Worm (Caenorhabditis elegans) whole organism, L3 larva: ENCODE measurements around the gene bra-2.

Experiments
- R02D3.7 ChIP-seq: fragments of 150-350 bp; optimal IDR thresholded peaks from 2 replicates; lab custom pipeline; 2014; ENCODE audit warnings: missing biosample characterization, missing genetic modification characterization
- ZK546.5 ChIP-seq: sonication (generic microtip); optimal IDR thresholded peaks from 2 replicates; lab custom pipeline; 2017; ENCODE audit warnings: missing biosample characterization, missing genetic modification characterization
- aly-2 ChIP-seq: fragments of 150-350 bp; optimal IDR thresholded peaks from 2 replicates; lab custom pipeline; 2014; ENCODE audit warnings: missing biosample characterization, missing genetic modification characterization
- ceh-16 ChIP-seq: sonication (generic microtip); optimal IDR thresholded peaks from 2 replicates; lab custom pipeline; 2017; ENCODE audit warnings: missing biosample characterization, missing genetic modification characterization
- ceh-82 ChIP-seq: fragments of 150-350 bp; optimal IDR thresholded peaks from 2 replicates; lab custom pipeline; 2014; ENCODE audit warnings: missing biosample characterization, missing genetic modification characterization
- ceh-9 ChIP-seq: sonication (generic microtip); optimal IDR thresholded peaks from 2 replicates; lab custom pipeline; 2018; ENCODE audit warnings: missing biosample characterization, missing genetic modification characterization
- egl-27 ChIP-seq: sonication (generic microtip); optimal IDR thresholded peaks from 4 replicates; lab custom pipeline; 2017; ENCODE audit warnings: missing biosample characterization, missing genetic modification reagents, missing genetic modification characterization
- egl-5 ChIP-seq: fragments of 150-350 bp; optimal IDR thresholded peaks from 2 replicates; lab custom pipeline; 2017; ENCODE audit warnings: missing biosample characterization, missing genetic modification reagents, missing genetic modification characterization, inconsistent platforms
- elt-1 ChIP-seq: fragments of 150-350 bp; optimal IDR thresholded peaks from 2 replicates; lab custom pipeline; 2014; ENCODE audit warnings: missing biosample characterization, missing genetic modification characterization
- elt-2 ChIP-seq: sonication (generic microtip); optimal IDR thresholded peaks from 2 replicates; lab custom pipeline; 2016; ENCODE audit warnings: missing genetic modification reagents, mild to moderate bottlenecking, missing genetic modification characterization, missing compliant biosample characterization
- elt-3 ChIP-seq, 3 experiments: fragments of 150-350 bp in 1 of 3; sonication (generic microtip) in 2 of 3; optimal IDR thresholded peaks; 2 replicates in 2 of 3; 4 replicates in 1 of 3; lab custom pipeline; 2014 to 2017; ENCODE audit warnings: missing biosample characterization in 3 of 3, missing genetic modification characterization in 3 of 3
- eor-1 ChIP-seq, 2 experiments: fragments of 150-350 bp; optimal IDR thresholded peaks; 2 replicates each; lab custom pipeline; 2014 to 2018; ENCODE audit warnings: missing biosample characterization in 2 of 2, missing genetic modification characterization in 2 of 2
- fkh-10 ChIP-seq: sonication (generic microtip); optimal IDR thresholded peaks from 2 replicates; lab custom pipeline; 2017; ENCODE audit warnings: missing biosample characterization, missing genetic modification reagents, missing genetic modification characterization
- fkh-2 ChIP-seq: fragments of 150-350 bp; optimal IDR thresholded peaks from 2 replicates; lab custom pipeline; 2014; ENCODE audit warnings: missing biosample characterization, missing genetic modification reagents, missing genetic modification characterization
- fos-1 ChIP-seq: fragments of 150-350 bp; optimal IDR thresholded peaks from 2 replicates; lab custom pipeline; 2014; ENCODE audit warnings: missing biosample characterization, missing genetic modification characterization
- lin-15B ChIP-seq: fragments of 150-350 bp; optimal IDR thresholded peaks from 2 replicates; lab custom pipeline; 2014; ENCODE audit warnings: missing biosample characterization, missing genetic modification characterization
- mdl-1 ChIP-seq: fragments of 150-350 bp; optimal IDR thresholded peaks from 2 replicates; lab custom pipeline; 2014; ENCODE audit warnings: missing biosample characterization, missing genetic modification characterization
- nfya-1 ChIP-seq: sonication (generic microtip); optimal IDR thresholded peaks from 2 replicates; lab custom pipeline; 2017; ENCODE audit warnings: missing genetic modification characterization, mild to moderate bottlenecking, missing compliant biosample characterization, antibody characterized with exemption, moderate library complexity; ENCODE audit not compliant: insufficient read depth
- nhr-11 ChIP-seq: fragments of 150-350 bp; optimal IDR thresholded peaks from 2 replicates; lab custom pipeline; 2014; ENCODE audit warnings: missing biosample characterization, missing genetic modification characterization
- nhr-12 ChIP-seq: fragments of 150-350 bp; optimal IDR thresholded peaks from 2 replicates; lab custom pipeline; 2014; ENCODE audit warnings: missing biosample characterization, missing genetic modification characterization
- nhr-23 ChIP-seq: fragments of 150-350 bp; optimal IDR thresholded peaks from 2 replicates; lab custom pipeline; 2014; ENCODE audit warnings: missing biosample characterization, missing genetic modification reagents, missing genetic modification characterization
- nhr-237 ChIP-seq: fragments of 150-350 bp; optimal IDR thresholded peaks from 2 replicates; lab custom pipeline; 2014; ENCODE audit warnings: missing biosample characterization, missing genetic modification characterization
- nhr-28 ChIP-seq: fragments of 150-350 bp; optimal IDR thresholded peaks from 2 replicates; lab custom pipeline; 2014; ENCODE audit warnings: missing biosample characterization, missing genetic modification characterization
- nhr-43 ChIP-seq: sonication (generic microtip); optimal IDR thresholded peaks from 2 replicates; lab custom pipeline; 2016; ENCODE audit warnings: mild to moderate bottlenecking, missing genetic modification characterization, missing compliant biosample characterization; ENCODE audit not compliant: poor library complexity, severe bottlenecking
- nhr-67 ChIP-seq: fragments of 150-350 bp; optimal IDR thresholded peaks from 2 replicates; lab custom pipeline; 2014; ENCODE audit warnings: missing biosample characterization, missing genetic modification characterization
- nhr-76 ChIP-seq: fragments of 150-350 bp; sonication (generic microtip); optimal IDR thresholded peaks from 5 replicates; lab custom pipeline; 2014; ENCODE audit warnings: missing biosample characterization, missing genetic modification characterization
- pha-4 ChIP-seq: fragments of 150-350 bp; optimal IDR thresholded peaks from 2 replicates; lab custom pipeline; 2014; ENCODE audit warnings: missing biosample characterization, missing genetic modification reagents, missing genetic modification characterization
- pqm-1 ChIP-seq: fragments of 150-350 bp; optimal IDR thresholded peaks from 2 replicates; lab custom pipeline; 2017; ENCODE audit warnings: missing biosample characterization, missing genetic modification characterization, inconsistent platforms
- sea-2 ChIP-seq: fragments of 150-350 bp; sonication (generic microtip); optimal IDR thresholded peaks from 4 replicates; lab custom pipeline; 2014; ENCODE audit warnings: missing biosample characterization, missing genetic modification reagents, missing genetic modification characterization
- snpc-4 ChIP-seq: fragments of 150-350 bp; optimal IDR thresholded peaks from 2 replicates; lab custom pipeline; 2014; ENCODE audit warnings: missing biosample characterization, missing genetic modification characterization
- tbx-2 ChIP-seq: sonication (generic microtip); optimal IDR thresholded peaks from 2 replicates; lab custom pipeline; 2016; ENCODE audit warnings: mild to moderate bottlenecking, missing genetic modification characterization, missing compliant biosample characterization
- zag-1 ChIP-seq: fragments of 150-350 bp; optimal IDR thresholded peaks from 2 replicates; lab custom pipeline; 2014; ENCODE audit warnings: missing biosample characterization, missing genetic modification characterization

The bra-2 gene

DNA sequence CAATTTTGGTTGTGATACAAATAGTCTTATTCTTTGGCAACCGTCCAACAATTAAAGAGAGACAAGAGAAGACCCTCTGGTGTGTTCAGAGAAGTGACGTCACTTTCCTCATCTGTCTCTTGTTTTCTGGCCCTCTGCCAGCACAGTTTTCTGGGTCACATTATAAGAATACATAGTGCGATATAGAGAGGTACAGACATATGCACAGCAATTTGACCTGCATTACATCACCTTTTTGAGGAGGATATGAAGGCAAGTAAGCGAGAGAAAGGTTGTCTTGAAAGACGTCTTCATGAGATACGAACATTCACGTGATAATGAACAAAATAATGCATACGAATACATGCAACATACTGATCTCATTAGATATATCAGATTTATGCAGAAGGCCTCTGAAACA lies 40.5 kb upstream of the bra-2 start:
- TF ChIP-seq nhr-237 (tag; lab: Kevin White, UChicago) (no peak), elt-2 (tag; lab: Kevin White, UChicago) (no peak), ceh-9 (tag; lab: Kevin White, UChicago) (no peak), eor-1 (tag; optimal IDR thresholded peaks at IDR 0.05; lab: Kevin White, UChicago) (no peak), aly-2 (tag; lab: Kevin White, UChicago) (no peak)

DNA sequence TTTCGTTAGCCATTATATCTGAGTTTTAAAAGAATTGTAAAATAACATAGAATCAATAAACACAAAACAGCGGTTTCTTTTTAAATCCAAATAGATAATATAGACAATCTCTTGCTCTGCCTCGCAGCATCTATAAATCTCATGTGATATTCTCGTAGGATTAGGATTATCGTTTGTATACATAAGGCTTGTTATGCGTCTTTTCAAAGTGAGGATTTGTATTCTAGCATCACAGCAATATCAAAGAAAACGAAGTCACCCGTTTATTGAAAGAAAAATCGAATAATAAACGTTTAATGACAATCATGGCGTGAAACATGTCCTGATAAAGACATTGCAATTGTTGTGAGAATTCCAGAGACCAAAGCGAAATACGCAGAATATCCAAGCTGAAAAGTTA lies 38.7 kb upstream of the bra-2 start, which contains the start of the genes T24C4.3 and clc-20:
TSS of gene T24C4.3 (minus strand) at position 101 of the 400 bp plus-strand sequence.
TSS of gene clc-20 (plus strand) at position 211 of the 400 bp plus-strand sequence.
- no peak for TF ChIP-seq mdl-1 (tag; lab: Kevin White, UChicago)
- TF ChIP-seq ceh-82 (tag; lab: Kevin White, UChicago): no peak
- TF ChIP-seq nhr-11: no peak
- TF ChIP-seq elt-1: no peak
- TF ChIP-seq nhr-67 (tag; lab: Kevin White, UChicago): no peak
- TF ChIP-seq aly-2 (tag; lab: Kevin White, UChicago): no peak
- no peak for TF ChIP-seq lin-15B (tag; lab: Kevin White, UChicago)
- no peak for TF ChIP-seq nhr-76 (tag; lab: Kevin White, UChicago)
- no peak for TF ChIP-seq zag-1
- TF ChIP-seq ceh-16 (tag; lab: Kevin White, UChicago): no peak
- TF ChIP-seq fkh-2: no peak
- no peak for TF ChIP-seq nhr-28 (tag; lab: Kevin White, UChicago)
- TF ChIP-seq ceh-9 (tag; lab: Kevin White, UChicago): no peak
- no peak for TF ChIP-seq nhr-237 (tag; lab: Kevin White, UChicago)
- TF ChIP-seq egl-27 (tag; lab: Kevin White, UChicago): no peak
- TF ChIP-seq nfya-1 (tag; lab: Kevin White, UChicago): no peak
- TF ChIP-seq, all 47 proteins: peak for 0

DNA sequence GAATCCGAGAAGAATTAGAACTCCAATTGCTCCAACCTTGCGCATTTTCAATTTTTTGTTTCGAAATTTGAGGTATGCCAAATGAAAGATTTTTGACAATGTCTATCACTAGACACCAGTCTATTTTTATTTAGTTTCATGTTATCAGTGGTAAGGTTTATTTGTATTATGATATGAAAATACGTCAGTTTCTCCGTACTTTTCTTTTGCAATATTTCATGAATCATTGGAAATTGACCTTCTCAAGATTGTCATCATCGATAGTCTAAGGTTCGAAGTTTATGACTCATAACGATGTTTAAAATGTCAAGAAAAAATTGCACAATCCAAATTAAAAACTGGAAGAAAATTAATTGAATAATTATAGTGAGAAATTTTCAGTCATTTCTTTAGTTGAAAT lies 37.6 kb upstream of the bra-2 start, which contains the start of gene clc-19:
TSS of gene clc-19 (minus strand) at position 135 of the 400 bp plus-strand sequence.
- TF ChIP-seq elt-2 (tag; lab: Kevin White, UChicago) (peak; percentile 30), zag-1 (no peak), pqm-1 (tag; lab: Kevin White, UChicago) (peak; percentile 90)
- TF ChIP-seq, all 47 proteins: peak for 2

DNA sequence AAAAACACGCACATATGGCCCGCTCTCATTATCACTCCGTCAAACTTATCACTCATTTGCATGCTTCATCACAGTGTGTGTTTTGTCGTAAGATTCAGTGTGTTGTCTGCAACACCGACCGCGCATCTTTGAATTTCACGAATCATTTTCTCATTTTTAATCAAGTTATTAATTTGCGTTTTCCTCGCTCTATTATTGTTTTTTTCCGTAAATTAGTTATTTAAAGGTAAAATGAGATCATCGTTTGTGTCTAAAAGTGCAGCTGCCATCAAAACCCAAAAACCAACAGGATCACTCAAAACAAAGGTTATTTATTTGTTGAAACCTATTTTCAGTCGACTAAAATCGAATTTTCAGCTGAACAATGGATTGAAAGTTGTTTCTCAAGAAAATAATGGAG lies 31.4 kb upstream of the bra-2 start, which contains the start of the genes T24C4.5 and ucr-2.3:
TSS of gene T24C4.5 (minus strand) at position 101 of the 400 bp plus-strand sequence.
TSS of gene ucr-2.3 (plus strand) at position 227 of the 400 bp plus-strand sequence.
- TF ChIP-seq nfya-1 (tag; lab: Kevin White, UChicago): no peak
- TF ChIP-seq lin-15B (tag; lab: Kevin White, UChicago): no peak
- TF ChIP-seq mdl-1 (tag; lab: Kevin White, UChicago): no peak
- no peak for TF ChIP-seq ZK546.5
- TF ChIP-seq elt-3 (tag; optimal IDR thresholded peaks at IDR 0.05; lab: Kevin White, UChicago): no peak
- TF ChIP-seq R02D3.7: no peak
- no peak for TF ChIP-seq nhr-43
- no peak for TF ChIP-seq egl-5

DNA sequence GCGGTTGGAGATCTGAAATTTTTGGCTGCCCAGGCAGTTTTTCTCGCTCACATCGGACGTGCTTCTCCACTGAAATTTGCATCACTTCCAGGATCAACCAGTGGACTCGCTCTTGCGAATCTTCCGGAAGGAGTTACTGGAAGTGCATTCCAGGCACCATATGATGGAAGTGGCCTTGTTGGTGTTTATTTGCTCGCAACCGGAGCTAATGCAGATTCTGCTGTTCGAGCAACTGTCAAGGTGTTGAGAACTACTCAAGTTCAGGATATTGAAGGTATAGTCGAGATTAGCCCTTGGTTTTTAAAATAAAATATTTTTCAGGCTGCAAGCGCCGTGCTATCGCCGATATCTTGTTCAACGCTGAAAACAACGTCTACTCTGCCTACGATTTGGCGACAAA lies 30.2 kb upstream of the bra-2 start:
- peak; percentile 8 for TF ChIP-seq nhr-43
- no peak for TF ChIP-seq egl-5
- no peak for TF ChIP-seq elt-3 (tag; optimal IDR thresholded peaks at IDR 0.05; lab: Kevin White, UChicago)
- TF ChIP-seq elt-1: no peak
- TF ChIP-seq sea-2 (GFP tag; lab: Kevin White, UChicago): no peak
- no peak for TF ChIP-seq fkh-10 (GFP tag; lab: Kevin White, UChicago)
- TF ChIP-seq, all 47 proteins: peak for 1

DNA sequence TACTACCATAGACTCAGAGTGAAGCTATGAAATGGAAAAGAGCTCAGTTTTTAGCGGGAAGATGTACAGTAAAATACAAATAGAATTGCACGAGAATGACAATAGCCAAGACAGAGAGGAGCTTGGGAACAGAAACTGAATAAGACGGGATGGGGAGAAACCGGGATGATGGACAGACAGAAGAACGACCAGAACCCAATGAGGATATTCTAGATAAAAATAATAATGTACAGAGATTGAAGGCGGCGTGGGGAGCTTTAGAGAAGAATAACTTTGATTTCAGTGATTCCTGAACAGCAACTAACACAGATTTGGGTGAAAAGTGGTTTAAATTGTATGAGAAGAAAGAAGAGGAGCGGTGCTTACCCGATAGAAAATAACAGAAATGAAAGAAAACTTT lies 29.6 kb upstream of the bra-2 start:
- no peak for TF ChIP-seq mdl-1 (tag; lab: Kevin White, UChicago)
- no peak for TF ChIP-seq pha-4 (tag; lab: Kevin White, UChicago)
- TF ChIP-seq fos-1 (tag; lab: Kevin White, UChicago): no peak
- no peak for TF ChIP-seq tbx-2
- no peak for TF ChIP-seq lin-15B (tag; lab: Kevin White, UChicago)
- TF ChIP-seq nhr-76 (tag; lab: Kevin White, UChicago): no peak
- no peak for TF ChIP-seq egl-27 (tag; lab: Kevin White, UChicago)
- TF ChIP-seq nhr-23: no peak
- no peak for TF ChIP-seq nhr-12
- no peak for TF ChIP-seq R02D3.7
- no peak for TF ChIP-seq snpc-4 (tag; lab: Kevin White, UChicago)
- no peak for TF ChIP-seq ZK546.5
- no peak for TF ChIP-seq ceh-82 (tag; lab: Kevin White, UChicago)
- TF ChIP-seq egl-5: no peak
- no peak for TF ChIP-seq sea-2 (GFP tag; lab: Kevin White, UChicago)
- no peak for TF ChIP-seq pqm-1 (tag; lab: Kevin White, UChicago)
